Fruit fly (Drosophila melanogaster) whole organism, pupa: ENCODE results near the gene CG13056.
A peak's percentile ranks its signal among the peaks of the same experiment; 100 is the strongest.

ENCODE experiments used
- CG10348 ChIP-seq: fragments of 200-800 bp; sonication (Bioruptor generic); IDR thresholded peaks from 2 replicates; pipeline ENCODE4 v1.3.6; 2022; ENCODE audit warnings: missing biosample characterization, missing genetic modification characterization
- CG12605 ChIP-seq: fragments of 200-800 bp; sonication (Bioruptor generic); IDR thresholded peaks from 2 replicates; pipeline ENCODE4 v1.3.6; 2022; ENCODE audit warnings: missing biosample characterization, missing genetic modification characterization
- CG13204 ChIP-seq: fragments of 200-800 bp; sonication (Bioruptor generic); optimal IDR thresholded peaks from 2 replicates; lab custom pipeline; 2018; ENCODE audit warnings: missing biosample characterization, mild to moderate bottlenecking, missing genetic modification characterization, moderate library complexity
- CG14655 ChIP-seq: fragments of 200-800 bp; sonication (Bioruptor generic); optimal IDR thresholded peaks from 3 replicates; lab custom pipeline; 2017; ENCODE audit warnings: mild to moderate bottlenecking, missing biosample characterization, missing genetic modification reagents, missing genetic modification characterization
- CG15710 ChIP-seq: fragments of 200-800 bp; sonication (Bioruptor generic); optimal IDR thresholded peaks from 2 replicates; lab custom pipeline; 2018; ENCODE audit warnings: missing biosample characterization, mild to moderate bottlenecking, missing genetic modification characterization, moderate library complexity
- CG17806 ChIP-seq: fragments of 200-800 bp; sonication (Bioruptor generic); optimal IDR thresholded peaks from 2 replicates; lab custom pipeline; 2018; ENCODE audit warnings: missing biosample characterization, mild to moderate bottlenecking, missing genetic modification characterization, moderate library complexity
- CG32121 ChIP-seq: fragments of 200-800 bp; sonication (Bioruptor generic); IDR thresholded peaks from 2 replicates; pipeline ENCODE4 v1.3.6; 2022; ENCODE audit warnings: missing biosample characterization, missing genetic modification characterization
- CG34367 ChIP-seq: fragments of 200-800 bp; sonication (Bioruptor generic); optimal IDR thresholded peaks from 2 replicates; lab custom pipeline; 2018; ENCODE audit warnings: missing biosample characterization, mild to moderate bottlenecking, missing genetic modification characterization
- CG4496 ChIP-seq: fragments of 200-800 bp; sonication (Bioruptor generic); IDR thresholded peaks from 3 replicates; pipeline ENCODE4 v1.3.6; 2022; ENCODE audit warnings: missing biosample characterization, missing genetic modification characterization
- CG8159 ChIP-seq: fragments of 200-800 bp; sonication (Bioruptor generic); optimal IDR thresholded peaks from 3 replicates; lab custom pipeline; 2018; ENCODE audit warnings: missing biosample characterization, mild to moderate bottlenecking, missing genetic modification characterization, moderate library complexity
- CG8301 ChIP-seq: fragments of 200-800 bp; sonication (Bioruptor generic); optimal IDR thresholded peaks from 2 replicates; lab custom pipeline; 2018; ENCODE audit warnings: missing biosample characterization, mild to moderate bottlenecking, missing genetic modification characterization
- CG9948 ChIP-seq: fragments of 200-800 bp; sonication (Bioruptor generic); optimal IDR thresholded peaks from 2 replicates; lab custom pipeline; 2018; ENCODE audit warnings: missing biosample characterization, mild to moderate bottlenecking, missing genetic modification characterization, moderate library complexity
- D1 ChIP-seq: fragments of 200-800 bp; sonication (Bioruptor generic); optimal IDR thresholded peaks from 2 replicates; lab custom pipeline; 2018; ENCODE audit warnings: missing biosample characterization, mild to moderate bottlenecking, missing genetic modification characterization, moderate library complexity
- EcR ChIP-seq: fragments of 200-800 bp; sonication (Bioruptor generic); optimal IDR thresholded peaks from 3 replicates; lab custom pipeline; 2019; ENCODE audit warnings: missing biosample characterization, missing genetic modification characterization, mild to moderate bottlenecking, moderate library complexity, missing genetic modification reagents
- Ets98B ChIP-seq: fragments of 200-800 bp; sonication (Bioruptor generic); IDR thresholded peaks from 2 replicates; pipeline ENCODE4 v1.3.6; 2022; ENCODE audit warnings: missing biosample characterization, missing genetic modification characterization
- Pif1A ChIP-seq: fragments of 200-800 bp; sonication (Bioruptor generic); optimal IDR thresholded peaks from 3 replicates; lab custom pipeline; 2016; ENCODE audit warnings: missing biosample characterization, missing genetic modification characterization
- Pif1B ChIP-seq: fragments of 200-800 bp; sonication (Bioruptor generic); optimal IDR thresholded peaks from 3 replicates; lab custom pipeline; 2016; ENCODE audit warnings: missing biosample characterization, missing genetic modification characterization
- Snoo ChIP-seq: fragments of 200-800 bp; sonication (Bioruptor generic); optimal IDR thresholded peaks from 3 replicates; lab custom pipeline; 2017; ENCODE audit warnings: missing biosample characterization, mild to moderate bottlenecking, missing genetic modification characterization, inconsistent platforms
- fd96Ca ChIP-seq: fragments of 200-800 bp; sonication (Bioruptor generic); IDR thresholded peaks from 3 replicates; pipeline ENCODE4 v1.3.6; 2022; ENCODE audit warnings: missing biosample characterization, missing genetic modification characterization
- gl ChIP-seq: fragments of 200-800 bp; sonication (Bioruptor generic); optimal IDR thresholded peaks from 2 replicates; lab custom pipeline; 2018; ENCODE audit warnings: missing biosample characterization, mild to moderate bottlenecking, missing genetic modification characterization
- rn ChIP-seq: fragments of 200-800 bp; sonication (Bioruptor generic); IDR thresholded peaks from 2 replicates; pipeline ENCODE4 v1.3.6; 2022; ENCODE audit warnings: missing biosample characterization, missing genetic modification characterization

The CG13056 gene

dm6 chr3L:16321172-16321571 is 11.9 kb upstream of the CG13056 start, which contains the start of gene CG42718:
TSS of gene CG42718 (minus strand) at chr3L:16321272.
- no peak for TF ChIP-seq D1
- no peak for TF ChIP-seq fd96Ca (GFP tag; lab: Robert Waterston, UW)
- TF ChIP-seq CG8301 (tag; lab: Kevin White, UChicago): no peak
- no peak for TF ChIP-seq CG13204 (GFP tag; lab: Kevin White, UChicago)
- no peak for TF ChIP-seq CG8159 (tag; lab: Kevin White, UChicago)
- TF ChIP-seq gl (tag; lab: Kevin White, UChicago): no peak
- no peak for TF ChIP-seq Snoo (tag; lab: Kevin White, UChicago)
- no peak for TF ChIP-seq CG15710 (tag; lab: Kevin White, UChicago)
- TF ChIP-seq, all 21 proteins: peak for 0

DNA sequence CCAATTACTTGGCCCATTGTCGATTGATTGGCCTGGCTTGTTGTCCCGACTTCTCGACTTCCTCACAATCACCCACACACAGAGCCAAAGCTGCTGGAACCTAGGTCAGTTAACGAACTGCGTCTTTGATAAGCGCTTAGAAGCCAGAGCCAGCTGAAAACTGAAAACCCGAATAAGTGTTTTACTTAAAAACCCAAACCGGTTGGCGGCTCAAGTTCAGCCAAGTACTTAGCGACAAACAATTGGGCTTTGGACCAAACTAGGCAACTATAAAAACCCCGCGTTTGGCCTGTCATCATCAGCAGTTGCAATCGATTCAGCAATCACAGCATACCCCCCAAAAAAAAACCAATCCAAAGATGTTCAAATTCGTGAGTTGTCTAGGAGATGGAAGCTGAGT is 9.7 kb upstream of the CG13056 start, which contains the start of gene CG13059:
TSS of gene CG13059 (plus strand) at position 301 of the 400 bp plus-strand sequence.
- TF ChIP-seq Ets98B (GFP tag; lab: Robert Waterston, UW): no peak
- no peak for TF ChIP-seq CG17806 (tag; lab: Kevin White, UChicago)
- no peak for TF ChIP-seq rn (GFP tag; lab: Robert Waterston, UW)
- no peak for TF ChIP-seq EcR (GFP tag; lab: Kevin White, UChicago)
- no peak for TF ChIP-seq fd96Ca (GFP tag; lab: Robert Waterston, UW)
- TF ChIP-seq gl (tag; lab: Kevin White, UChicago): no peak
- TF ChIP-seq D1: no peak
- no peak for TF ChIP-seq CG4496
- no peak for TF ChIP-seq CG8159 (tag; lab: Kevin White, UChicago)
- TF ChIP-seq CG14655 (GFP tag; lab: Kevin White, UChicago): no peak
- TF ChIP-seq Pif1B: no peak
- no peak for TF ChIP-seq CG10348 (GFP tag; lab: Robert Waterston, UW)
- TF ChIP-seq CG32121 (GFP tag; lab: Robert Waterston, UW): no peak
- TF ChIP-seq Pif1A (GFP tag; lab: Kevin White, UChicago): no peak
- TF ChIP-seq CG13204 (GFP tag; lab: Kevin White, UChicago): no peak
- no peak for TF ChIP-seq CG8301 (tag; lab: Kevin White, UChicago)

DNA sequence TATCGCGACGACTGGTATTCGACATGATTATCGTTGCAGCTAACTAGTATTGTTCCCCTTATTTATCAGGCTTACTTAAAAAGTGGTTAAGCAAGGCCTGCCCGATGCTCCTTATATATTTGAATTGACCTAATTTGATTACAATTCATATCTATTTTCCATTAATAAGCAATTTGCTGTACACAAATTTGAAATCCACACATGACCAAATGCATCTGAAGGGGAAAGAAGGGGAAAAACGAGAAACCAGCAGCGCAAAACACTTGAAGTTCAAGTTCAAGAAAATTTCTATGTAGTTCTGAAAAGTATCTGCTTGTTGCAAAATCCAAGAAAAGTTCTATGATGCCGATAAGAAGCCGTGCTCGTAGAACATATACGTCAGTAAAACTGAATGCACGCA is 6.5 kb upstream of the CG13056 start, which contains the start of the genes CG13040 and CG13039:
TSS of gene CG13040 (minus strand) at position 101 of the 400 bp plus-strand sequence.
TSS of gene CG13039 (minus strand) at position 106 of the 400 bp plus-strand sequence.
- TF ChIP-seq CG8159 (tag; lab: Kevin White, UChicago) (no peak), fd96Ca (GFP tag; lab: Robert Waterston, UW) (no peak), EcR (GFP tag; lab: Kevin White, UChicago) (no peak), Pif1B (no peak), CG14655 (GFP tag; lab: Kevin White, UChicago) (no peak), CG15710 (tag; lab: Kevin White, UChicago) (no peak), CG17806 (tag; lab: Kevin White, UChicago) (no peak)

DNA sequence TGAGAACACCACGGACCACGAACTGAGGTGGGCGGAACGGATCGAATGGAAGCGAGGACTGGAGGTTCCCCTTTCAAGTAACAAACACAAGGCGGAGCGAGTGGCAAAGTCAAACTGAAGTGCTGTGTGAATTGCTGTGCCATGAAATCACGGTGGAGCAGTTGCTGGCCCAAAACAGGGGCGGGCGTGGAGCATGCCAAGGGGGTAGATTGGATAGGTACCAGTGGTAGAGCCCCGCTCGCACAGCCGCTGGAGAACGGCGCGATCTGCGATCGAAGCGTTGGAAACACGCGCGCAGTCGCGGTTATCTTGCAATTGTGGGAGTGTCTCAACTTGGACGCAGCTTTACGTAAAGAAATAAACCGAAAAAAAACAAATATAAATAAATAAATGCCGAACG is 5.3 kb upstream of the CG13056 start, which contains the start of gene CG13038:
TSS of gene CG13038 (minus strand) at position 118 of the 400 bp plus-strand sequence.
- TF ChIP-seq CG4496 (peak; percentile 63), Ets98B (GFP tag; lab: Robert Waterston, UW) (peak; percentile 66), CG32121 (GFP tag; lab: Robert Waterston, UW) (no peak; the same call in 1 of the 2 replicates), D1 (no peak), CG10348 (GFP tag; lab: Robert Waterston, UW) (no peak), fd96Ca (GFP tag; lab: Robert Waterston, UW) (peak; percentile 59; the same call in 1 of the 3 replicates), EcR (GFP tag; lab: Kevin White, UChicago) (no peak), CG8159 (tag; lab: Kevin White, UChicago) (no peak)

- TF ChIP-seq CG8301 (tag; lab: Kevin White, UChicago) (peak; percentile 66), Pif1B (no peak), CG15710 (tag; lab: Kevin White, UChicago) (peak; percentile 69), Pif1A (GFP tag; lab: Kevin White, UChicago) (peak; percentile 7), CG12605 (no peak), Ets98B (GFP tag; lab: Robert Waterston, UW) (peak; percentile 23), CG17806 (tag; lab: Kevin White, UChicago) (peak; percentile 38), fd96Ca (GFP tag; lab: Robert Waterston, UW) (0 out of 3 replicates have a peak, but pooled peaks have one; percentile 20), CG34367 (tag; lab: Kevin White, UChicago) (peak; percentile 65), Snoo (tag; lab: Kevin White, UChicago) (no peak), CG14655 (GFP tag; lab: Kevin White, UChicago) (peak; percentile 68), CG4496 (peak; percentile 22; the same call in 1 of the 3 replicates), CG32121 (GFP tag; lab: Robert Waterston, UW) (peak; percentile 63), D1 (no peak), EcR (GFP tag; lab: Kevin White, UChicago) (peak; percentile 1), CG10348 (GFP tag; lab: Robert Waterston, UW) (peak; percentile 81), rn (GFP tag; lab: Robert Waterston, UW) (no peak), gl (tag; lab: Kevin White, UChicago) (no peak), CG8159 (tag; lab: Kevin White, UChicago) (peak; percentile 70), CG9948 (tag; lab: Kevin White, UChicago) (peak; percentile 55), CG13204 (GFP tag; lab: Kevin White, UChicago) (no peak)
Observed at dm6 chr3L:16328207-16328891, 4.8 kb upstream of the CG13056 start, which contains the start of gene CG13058. TSS of gene CG13058 (plus strand) at chr3L:16328841.
